Fruit fly (Drosophila melanogaster) whole organism, prepupa: Measurements from ENCODE around the gene CG34398.

Source experiments
- Blimp-1 ChIP-seq: fragments of 200-800 bp; sonication (Bioruptor generic); optimal IDR thresholded peaks from 3 replicates; lab custom pipeline; 2017; ENCODE audit warnings: missing biosample characterization, missing genetic modification characterization, mild to moderate bottlenecking, moderate library complexity, missing genetic modification reagents
- CG10669 ChIP-seq: fragments of 200-800 bp; sonication (Bioruptor generic); optimal IDR thresholded peaks from 3 replicates; lab custom pipeline; 2018; ENCODE audit warnings: missing biosample characterization, mild to moderate bottlenecking, missing genetic modification characterization, moderate library complexity
- CG11294 ChIP-seq: fragments of 200-800 bp; sonication (Bioruptor generic); IDR thresholded peaks from 2 replicates; pipeline ENCODE4 v1.3.6; 2022; ENCODE audit warnings: missing biosample characterization, missing genetic modification characterization
- CG11762 ChIP-seq: fragments of 200-800 bp; sonication (Bioruptor generic); optimal IDR thresholded peaks from 3 replicates; lab custom pipeline; 2016; ENCODE audit warnings: missing biosample characterization, missing genetic modification characterization; ENCODE audit not compliant: insufficient read depth
- CG11902 ChIP-seq: fragments of 200-800 bp; sonication (Bioruptor generic); optimal IDR thresholded peaks from 3 replicates; lab custom pipeline; 2016; ENCODE audit warnings: missing biosample characterization, missing genetic modification characterization
- CG16779 ChIP-seq: fragments of 200-800 bp; sonication (Bioruptor generic); optimal IDR thresholded peaks from 3 replicates; lab custom pipeline; 2017; ENCODE audit warnings: missing biosample characterization, mild to moderate bottlenecking, missing genetic modification characterization
- CG31627 ChIP-seq: fragments of 200-800 bp; sonication (Bioruptor generic); optimal IDR thresholded peaks from 3 replicates; lab custom pipeline; 2016; ENCODE audit warnings: missing biosample characterization, missing genetic modification characterization
- CG4318 ChIP-seq: fragments of 200-800 bp; sonication (Bioruptor generic); optimal IDR thresholded peaks from 3 replicates; lab custom pipeline; 2017; ENCODE audit warnings: missing biosample characterization, mild to moderate bottlenecking, missing genetic modification characterization
- CG6163 ChIP-seq: fragments of 200-800 bp; sonication (Bioruptor generic); IDR thresholded peaks from 3 replicates; pipeline ENCODE4 v1.3.6; 2022; ENCODE audit warnings: missing biosample characterization, missing genetic modification characterization
- CG6792 ChIP-seq: fragments of 200-800 bp; sonication (Bioruptor generic); optimal IDR thresholded peaks from 3 replicates; lab custom pipeline; 2016; ENCODE audit warnings: missing biosample characterization, missing genetic modification characterization
- CG6808 ChIP-seq: fragments of 200-800 bp; sonication (Bioruptor generic); optimal IDR thresholded peaks from 3 replicates; lab custom pipeline; 2017; ENCODE audit warnings: missing biosample characterization, missing genetic modification characterization, mild to moderate bottlenecking, moderate library complexity, missing genetic modification reagents
- CG6854 ChIP-seq: fragments of 200-800 bp; sonication (Bioruptor generic); optimal IDR thresholded peaks from 2 replicates; lab custom pipeline; 2017; ENCODE audit warnings: missing biosample characterization, mild to moderate bottlenecking, missing genetic modification characterization
- CG8119 ChIP-seq: fragments of 200-800 bp; sonication (Bioruptor generic); IDR thresholded peaks from 3 replicates; pipeline ENCODE4 v1.3.6; 2022; ENCODE audit warnings: missing biosample characterization, missing genetic modification characterization
- CG8319 ChIP-seq: fragments of 200-800 bp; sonication (Bioruptor generic); optimal IDR thresholded peaks from 3 replicates; lab custom pipeline; 2016; ENCODE audit warnings: missing biosample characterization, missing genetic modification characterization
- CG8632 ChIP-seq: fragments of 200-800 bp; sonication (Bioruptor generic); optimal IDR thresholded peaks from 3 replicates; lab custom pipeline; 2016; ENCODE audit warnings: missing biosample characterization, missing genetic modification characterization
- CG9139 ChIP-seq: fragments of 200-800 bp; sonication (Bioruptor generic); optimal IDR thresholded peaks from 3 replicates; lab custom pipeline; 2017; ENCODE audit warnings: missing biosample characterization, mild to moderate bottlenecking, missing genetic modification characterization
- Eip75B ChIP-seq: fragments of 200-800 bp; sonication (Bioruptor generic); optimal IDR thresholded peaks from 3 replicates; lab custom pipeline; 2016; ENCODE audit warnings: missing biosample characterization, missing genetic modification characterization
- Eip78C ChIP-seq: fragments of 200-800 bp; sonication (Bioruptor generic); peaks from one replicate; lab custom pipeline; 2016; ENCODE audit warnings: missing biosample characterization, missing genetic modification characterization
- Eip93F ChIP-seq: fragments of 200-800 bp; sonication (Bioruptor generic); optimal IDR thresholded peaks from 2 replicates; lab custom pipeline; 2016; ENCODE audit warnings: missing biosample characterization, mild to moderate bottlenecking, missing genetic modification characterization
- Ets96B ChIP-seq: fragments of 200-800 bp; optimal IDR thresholded peaks from 2 replicates; lab custom pipeline; 2019; ENCODE audit warnings: missing biosample characterization, mild to moderate bottlenecking, missing genetic modification characterization, moderate library complexity
- Hr4 ChIP-seq: fragments of 200-800 bp; sonication (Bioruptor generic); optimal IDR thresholded peaks from 3 replicates; lab custom pipeline; 2016; ENCODE audit warnings: missing biosample characterization, missing genetic modification characterization
- Met ChIP-seq: fragments of 200-800 bp; sonication (Bioruptor generic); optimal IDR thresholded peaks from 3 replicates; lab custom pipeline; 2016; ENCODE audit warnings: missing biosample characterization, missing genetic modification characterization
- Smox ChIP-seq: fragments of 200-800 bp; sonication (Bioruptor generic); optimal IDR thresholded peaks from 3 replicates; lab custom pipeline; 2016; ENCODE audit warnings: missing biosample characterization, missing genetic modification characterization
- cyc ChIP-seq: fragments of 200-800 bp; sonication (Bioruptor generic); optimal IDR thresholded peaks from 3 replicates; lab custom pipeline; 2016; ENCODE audit warnings: missing biosample characterization, missing genetic modification characterization
- dsx ChIP-seq: fragments of 200-800 bp; optimal IDR thresholded peaks from 3 replicates; lab custom pipeline; 2019; ENCODE audit warnings: missing biosample characterization, mild to moderate bottlenecking, missing genetic modification characterization, moderate library complexity; ENCODE audit not compliant: poor library complexity, severe bottlenecking
- eg ChIP-seq: fragments of 200-800 bp; sonication (Bioruptor generic); IDR thresholded peaks from 3 replicates; pipeline ENCODE4 v1.3.6; 2022; ENCODE audit warnings: missing biosample characterization, missing genetic modification characterization
- fd59A ChIP-seq: fragments of 200-800 bp; sonication (Bioruptor generic); optimal IDR thresholded peaks from 2 replicates; lab custom pipeline; 2017; ENCODE audit warnings: missing biosample characterization, mild to moderate bottlenecking, missing genetic modification characterization, missing genetic modification reagents
- fd85E ChIP-seq: fragments of 200-800 bp; sonication (Bioruptor generic); optimal IDR thresholded peaks from 3 replicates; lab custom pipeline; 2016; ENCODE audit warnings: missing biosample characterization, missing genetic modification characterization
- fkh ChIP-seq: fragments of 200-800 bp; sonication (Bioruptor generic); optimal IDR thresholded peaks from 3 replicates; lab custom pipeline; 2017; ENCODE audit warnings: missing biosample characterization, mild to moderate bottlenecking, missing genetic modification characterization, moderate library complexity
- lz ChIP-seq: fragments of 200-800 bp; sonication (Bioruptor generic); optimal IDR thresholded peaks from 3 replicates; lab custom pipeline; 2016; ENCODE audit warnings: missing biosample characterization, missing genetic modification characterization
- net ChIP-seq: fragments of 200-800 bp; sonication (Bioruptor generic); optimal IDR thresholded peaks from 3 replicates; lab custom pipeline; 2016; ENCODE audit warnings: missing biosample characterization, missing genetic modification characterization
- pdm3 ChIP-seq: fragments of 200-800 bp; sonication (Bioruptor generic); optimal IDR thresholded peaks from 3 replicates; lab custom pipeline; 2016; ENCODE audit warnings: missing biosample characterization, missing genetic modification characterization
- svp ChIP-seq: fragments of 200-800 bp; sonication (Bioruptor generic); peaks from one replicate; lab custom pipeline; 2016; ENCODE audit warnings: missing biosample characterization, missing genetic modification characterization
- topi ChIP-seq: fragments of 200-800 bp; sonication (Bioruptor generic); optimal IDR thresholded peaks from 3 replicates; lab custom pipeline; 2016; ENCODE audit warnings: missing biosample characterization, missing genetic modification characterization
- vri ChIP-seq: fragments of 200-800 bp; sonication (Bioruptor generic); optimal IDR thresholded peaks from 3 replicates; lab custom pipeline; 2016; ENCODE audit warnings: missing biosample characterization, mild to moderate bottlenecking, missing genetic modification characterization

The CG34398 gene

dm6 chr2L:8937003-8937402, 38.4 kb downstream of the CG34398 start, which contains the start of gene Tsp29Fb (continued):
- TF ChIP-seq CG8632 (GFP tag; lab: Kevin White, UChicago) (peak; percentile 61), CG8119 (GFP tag; lab: Robert Waterston, UW) (peak; percentile 64), Ets96B (tag; lab: Kevin White, UChicago) (no peak), CG6808 (GFP tag; lab: Kevin White, UChicago) (no peak), svp (GFP tag; lab: Kevin White, UChicago) (peak; percentile 91), Eip75B (GFP tag; lab: Kevin White, UChicago) (peak; percentile 48), Blimp-1 (GFP tag; lab: Kevin White, UChicago) (peak; percentile 38), fkh (GFP tag; lab: Kevin White, UChicago) (no peak), CG11902 (GFP tag; lab: Kevin White, UChicago) (peak; percentile 20), topi (GFP tag; lab: Kevin White, UChicago) (peak; percentile 66), CG6792 (peak; percentile 44), Smox (GFP tag; lab: Kevin White, UChicago) (peak; percentile 62), CG31627 (peak; percentile 71), CG11294 (GFP tag; lab: Robert Waterston, UW) (peak; percentile 26; the same call in 1 of the 2 replicates), CG6854 (no peak), pdm3 (GFP tag; lab: Kevin White, UChicago) (peak; percentile 65), dsx (no peak), Met (GFP tag; lab: Kevin White, UChicago) (peak; percentile 76)

dm6 chr2L:8937837-8938413, 39.3 kb downstream of the CG34398 start:
- TF ChIP-seq CG8119 (GFP tag; lab: Robert Waterston, UW) (no peak), CG11902 (GFP tag; lab: Kevin White, UChicago) (no peak), CG6163 (GFP tag; lab: Robert Waterston, UW) (no peak), CG9139 (GFP tag; lab: Kevin White, UChicago) (no peak), CG16779 (no peak), fd59A (GFP tag; lab: Kevin White, UChicago) (no peak), Eip78C (peak; percentile 26), cyc (GFP tag; lab: Kevin White, UChicago) (no peak), fkh (GFP tag; lab: Kevin White, UChicago) (peak; percentile 47), lz (no peak), Eip75B (GFP tag; lab: Kevin White, UChicago) (no peak), CG6792 (no peak), svp (GFP tag; lab: Kevin White, UChicago) (peak; percentile 51), CG31627 (no peak), Eip93F (GFP tag; lab: Kevin White, UChicago) (no peak), CG8632 (GFP tag; lab: Kevin White, UChicago) (no peak), CG11762 (GFP tag; lab: Kevin White, UChicago) (no peak), Smox (GFP tag; lab: Kevin White, UChicago) (no peak), Met (GFP tag; lab: Kevin White, UChicago) (no peak), Hr4 (GFP tag; lab: Kevin White, UChicago) (no peak), CG4318 (GFP tag; lab: Kevin White, UChicago) (no peak)

- no peak for TF ChIP-seq CG8119 (GFP tag; lab: Robert Waterston, UW)
- TF ChIP-seq svp (GFP tag; lab: Kevin White, UChicago), result peak; percentile 72
- no peak for TF ChIP-seq cyc (GFP tag; lab: Kevin White, UChicago)
- peak; percentile 46 for TF ChIP-seq vri (GFP tag; lab: Kevin White, UChicago)
- TF ChIP-seq CG10669, result no peak
These were observed 42.1 kb downstream of the CG34398 start for dm6 chr2L:8940680-8941079.

- TF ChIP-seq CG8632 (GFP tag; lab: Kevin White, UChicago) (peak; percentile 18), Eip75B (GFP tag; lab: Kevin White, UChicago) (peak; percentile 36), Hr4 (GFP tag; lab: Kevin White, UChicago) (peak; percentile 28), CG31627 (no peak), CG8319 (GFP tag; lab: Kevin White, UChicago) (no peak), fkh (GFP tag; lab: Kevin White, UChicago) (peak; percentile 20), CG16779 (peak; percentile 12), fd85E (no peak), topi (GFP tag; lab: Kevin White, UChicago) (peak; percentile 12), net (GFP tag; lab: Kevin White, UChicago) (peak; percentile 8), Eip78C (peak; percentile 83), pdm3 (GFP tag; lab: Kevin White, UChicago) (peak; percentile 3), svp (GFP tag; lab: Kevin White, UChicago) (peak; percentile 87), Met (GFP tag; lab: Kevin White, UChicago) (peak; percentile 18), vri (GFP tag; lab: Kevin White, UChicago) (peak; percentile 51), CG11902 (GFP tag; lab: Kevin White, UChicago) (no peak), eg (GFP tag; lab: Robert Waterston, UW) (peak; percentile 8; the same call in 1 of the 3 replicates)
These were observed 43.3 kb downstream of the CG34398 start, which contains the start of gene Argl for dm6 chr2L:8941736-8942337. Argl (minus strand) TSS chr2L:8942105.
